Worm (Caenorhabditis elegans): ENCODE results near the gene C08F11.7.

DNA sequence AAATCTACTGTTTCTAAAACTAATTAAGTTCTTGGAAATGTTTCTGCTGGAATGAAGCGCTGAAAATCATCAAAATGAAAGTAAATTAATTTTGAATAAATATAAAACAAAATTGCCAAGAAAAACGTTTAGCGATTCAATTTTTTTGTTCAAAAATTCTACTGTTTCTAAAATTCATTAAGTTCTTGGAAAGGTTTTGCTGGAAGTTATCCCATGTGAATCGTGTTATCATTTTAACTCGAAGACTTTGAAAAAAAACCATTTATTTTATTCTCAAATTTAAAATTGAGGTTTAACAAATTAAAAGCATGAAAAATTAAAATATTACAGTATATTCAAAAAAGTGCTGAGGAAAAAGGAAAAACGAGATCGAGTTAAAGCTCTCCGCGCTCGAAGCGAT is 47.8 kb downstream of the C08F11.7 start:
- no peak for TF ChIP-seq fkh-10 (GFP tag; optimal IDR thresholded peaks at IDR 0.05)
- no peak for TF ChIP-seq nhr-90 (tag; optimal IDR thresholded peaks at IDR 0.05; ENCODE audit: poor library complexity)
- TF ChIP-seq aly-2 (tag; optimal IDR thresholded peaks at IDR 0.05) = no peak
- no peak for TF ChIP-seq ama-1 (optimal IDR thresholded peaks at IDR 0.05)
- TF ChIP-seq snu-23 (GFP tag; optimal IDR thresholded peaks at IDR 0.05) = no peak
- TF ChIP-seq elt-2 (tag; optimal IDR thresholded peaks at IDR 0.05) = no peak
- TF ChIP-seq nhr-11 (tag; optimal IDR thresholded peaks at IDR 0.05) = no peak
- no peak for TF ChIP-seq egl-13 (tag; optimal IDR thresholded peaks at IDR 0.05)
- no peak for TF ChIP-seq ceh-8 (GFP tag; optimal IDR thresholded peaks at IDR 0.05)
